Worm (Caenorhabditis elegans) whole organism, L2 larva: ENCODE measurements around the gene C16E9.1.
A peak's percentile ranks its signal among the peaks of the same experiment; 100 is the strongest.

Source experiments
- ZK546.5 ChIP-seq: sonication (generic microtip); optimal IDR thresholded peaks from 2 replicates; lab custom pipeline; 2017; ENCODE audit warnings: missing biosample characterization, missing genetic modification characterization
- ama-1 ChIP-seq: fragments of 150-350 bp; optimal IDR thresholded peaks from 2 replicates; lab custom pipeline; 2018; ENCODE audit warnings: inconsistent platforms
- elt-3 ChIP-seq: sonication (generic microtip); optimal IDR thresholded peaks from 2 replicates; lab custom pipeline; 2017; ENCODE audit warnings: missing biosample characterization, missing genetic modification characterization
- lin-13 ChIP-seq: fragments of 150-350 bp; optimal IDR thresholded peaks from 2 replicates; lab custom pipeline; 2014; ENCODE audit warnings: missing biosample characterization, missing genetic modification reagents, missing genetic modification characterization
- lin-39 ChIP-seq: fragments of 150-350 bp; optimal IDR thresholded peaks from 2 replicates; lab custom pipeline; 2014; ENCODE audit warnings: missing biosample characterization, missing genetic modification reagents, missing genetic modification characterization
- mdl-1 ChIP-seq, 2 experiments: fragments of 150-350 bp in 1 of 2; sonication (generic microtip) in 1 of 2; optimal IDR thresholded peaks; 2 replicates each; lab custom pipeline; 2017; ENCODE audit warnings: missing biosample characterization in 2 of 2, missing genetic modification characterization in 2 of 2
- nhr-11 ChIP-seq: fragments of 150-350 bp; optimal IDR thresholded peaks from 2 replicates; lab custom pipeline; 2014; ENCODE audit warnings: missing biosample characterization, missing genetic modification characterization
- nhr-21 ChIP-seq: fragments of 150-350 bp; optimal IDR thresholded peaks from 2 replicates; lab custom pipeline; 2014; ENCODE audit warnings: missing biosample characterization, missing genetic modification characterization
- nhr-23 ChIP-seq: fragments of 150-350 bp; optimal IDR thresholded peaks from 2 replicates; lab custom pipeline; 2014; ENCODE audit warnings: missing biosample characterization, missing genetic modification reagents, missing genetic modification characterization
- nhr-237 ChIP-seq: fragments of 150-350 bp; optimal IDR thresholded peaks from 2 replicates; lab custom pipeline; 2014; ENCODE audit warnings: missing biosample characterization, missing genetic modification characterization
- nhr-6 ChIP-seq: fragments of 150-350 bp; optimal IDR thresholded peaks from 2 replicates; lab custom pipeline; 2014; ENCODE audit warnings: missing biosample characterization, missing genetic modification characterization
- unc-39 ChIP-seq: fragments of 150-350 bp; optimal IDR thresholded peaks from 2 replicates; lab custom pipeline; 2014; ENCODE audit warnings: missing biosample characterization, missing genetic modification characterization
- unc-62 ChIP-seq: fragments of 150-350 bp; optimal IDR thresholded peaks from 2 replicates; lab custom pipeline; 2014; ENCODE audit warnings: missing biosample characterization, missing genetic modification reagents, missing genetic modification characterization

DNA sequence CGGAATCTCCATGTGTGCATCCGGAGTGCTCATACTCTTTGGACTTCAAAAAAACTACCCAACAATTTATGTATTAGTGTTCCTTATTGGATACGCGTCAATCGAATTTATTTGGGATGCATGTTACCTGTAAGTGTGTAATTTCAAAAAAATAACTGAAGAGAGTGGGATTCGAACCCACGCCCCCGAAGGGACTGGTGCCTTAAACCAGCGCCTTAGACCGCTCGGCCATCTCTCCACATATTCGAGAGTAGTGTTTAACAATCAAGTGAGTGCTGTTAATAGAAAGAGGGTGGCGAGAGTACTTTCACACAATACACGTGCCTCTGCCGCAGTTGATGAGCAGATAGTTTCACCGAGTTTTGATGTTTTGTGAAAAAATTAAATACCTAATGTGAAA, 37.1 kb upstream of the C16E9.1 start:
- peak; percentile 11 to 53 for TF ChIP-seq mdl-1 (tag; optimal IDR thresholded peaks at IDR 0.05; lab: Kevin White, UChicago)
- no peak for TF ChIP-seq nhr-237 (tag; lab: Kevin White, UChicago)
- no peak for TF ChIP-seq ama-1 (lab: Kevin White, UChicago)
- no peak for TF ChIP-seq unc-62 (GFP tag; lab: Kevin White, UChicago)
- no peak for TF ChIP-seq nhr-6
- no peak for TF ChIP-seq nhr-11
- no peak for TF ChIP-seq unc-39 (tag; lab: Kevin White, UChicago)
- no peak for TF ChIP-seq elt-3
- TF ChIP-seq lin-13 (GFP tag; lab: Kevin White, UChicago) = peak; percentile 36
- no peak for TF ChIP-seq ZK546.5 (tag; lab: Kevin White, UChicago)
- TF ChIP-seq nhr-21 (tag; lab: Kevin White, UChicago) = peak; percentile 21
- no peak for TF ChIP-seq nhr-23 (tag; lab: Kevin White, UChicago)
- no peak for TF ChIP-seq lin-39 (tag; lab: Kevin White, UChicago)
